Worm (Caenorhabditis elegans) whole organism, late embryonic: ENCODE measurements around the gene T05C1.1.

Source experiments
- C08G9.2 ChIP-seq: sonication (generic microtip); optimal IDR thresholded peaks from 2 replicates; lab custom pipeline; 2016; ENCODE audit warnings: mild to moderate bottlenecking, missing genetic modification characterization, moderate library complexity, missing compliant biosample characterization
- C38D4.7 ChIP-seq: fragments of 200-800 bp; sonication (Bioruptor generic); optimal IDR thresholded peaks from 2 replicates; lab custom pipeline; 2018; ENCODE audit warnings: mild to moderate bottlenecking, missing genetic modification characterization, moderate library complexity, missing compliant biosample characterization
- F13H6.1 ChIP-seq: sonication (generic microtip); optimal IDR thresholded peaks from 2 replicates; lab custom pipeline; 2016; ENCODE audit warnings: missing genetic modification characterization, missing compliant biosample characterization
- K02D7.2 ChIP-seq: sonication (generic microtip); optimal IDR thresholded peaks from 2 replicates; lab custom pipeline; 2017; ENCODE audit warnings: mild to moderate bottlenecking, missing genetic modification characterization, missing compliant biosample characterization
- T23F11.4 ChIP-seq: fragments of 200-800 bp; sonication (Bioruptor generic); optimal IDR thresholded peaks from 2 replicates; lab custom pipeline; 2018; ENCODE audit warnings: mild to moderate bottlenecking, missing genetic modification characterization, missing compliant biosample characterization
- Y22D7AL.16 ChIP-seq: sonication (generic microtip); optimal IDR thresholded peaks from 2 replicates; lab custom pipeline; 2016; ENCODE audit warnings: missing genetic modification characterization, missing compliant biosample characterization
- ahr-1 ChIP-seq: sonication (generic microtip); optimal IDR thresholded peaks from 2 replicates; lab custom pipeline; 2016; ENCODE audit warnings: missing genetic modification characterization, missing compliant biosample characterization
- ceh-14 ChIP-seq: sonication (generic microtip); optimal IDR thresholded peaks from 2 replicates; lab custom pipeline; 2016; ENCODE audit warnings: missing genotype, missing genetic modification characterization, missing compliant biosample characterization
- ceh-24 ChIP-seq: sonication (generic microtip); optimal IDR thresholded peaks from 2 replicates; lab custom pipeline; 2016; ENCODE audit warnings: mild to moderate bottlenecking, missing genetic modification characterization, missing compliant biosample characterization
- ceh-30 ChIP-seq: fragments of 150-350 bp; optimal IDR thresholded peaks from 2 replicates; lab custom pipeline; 2014; ENCODE audit warnings: missing biosample characterization, missing genetic modification characterization
- ceh-34 ChIP-seq: sonication (generic microtip); optimal IDR thresholded peaks from 2 replicates; lab custom pipeline; 2016; ENCODE audit warnings: mild to moderate bottlenecking, missing genetic modification characterization, missing compliant biosample characterization
- ceh-48 ChIP-seq: sonication (generic microtip); optimal IDR thresholded peaks from 2 replicates; lab custom pipeline; 2016; ENCODE audit warnings: missing genetic modification characterization, inconsistent platforms, missing compliant biosample characterization
- ceh-6 ChIP-seq: fragments of 200-800 bp; sonication (Bioruptor generic); optimal IDR thresholded peaks from 2 replicates; lab custom pipeline; 2018; ENCODE audit warnings: mild to moderate bottlenecking, missing genetic modification characterization, missing compliant biosample characterization
- ceh-9 ChIP-seq: sonication (generic microtip); optimal IDR thresholded peaks from 2 replicates; lab custom pipeline; 2016; ENCODE audit warnings: mild to moderate bottlenecking, missing genetic modification characterization, inconsistent platforms, missing compliant biosample characterization
- che-1 ChIP-seq: sonication (generic microtip); optimal IDR thresholded peaks from 2 replicates; lab custom pipeline; 2016; ENCODE audit warnings: mild to moderate bottlenecking, missing genetic modification characterization, missing compliant biosample characterization
- elt-2 ChIP-seq: sonication (generic microtip); optimal IDR thresholded peaks from 2 replicates; lab custom pipeline; 2016; ENCODE audit warnings: missing genetic modification reagents, missing genetic modification characterization, missing compliant biosample characterization
- elt-4 ChIP-seq: sonication (generic microtip); optimal IDR thresholded peaks from 2 replicates; lab custom pipeline; 2016; ENCODE audit warnings: missing genetic modification characterization, missing compliant biosample characterization
- fax-1 ChIP-seq: sonication (generic microtip); optimal IDR thresholded peaks from 2 replicates; lab custom pipeline; 2016; ENCODE audit warnings: missing genotype, missing genetic modification characterization, missing compliant biosample characterization
- hlh-30 ChIP-seq: sonication (generic microtip); optimal IDR thresholded peaks from 2 replicates; lab custom pipeline; 2017; ENCODE audit warnings: antibody characterized with exemption, missing genetic modification characterization, missing compliant biosample characterization; ENCODE audit not compliant: insufficient read depth
- hlh-6 ChIP-seq: sonication (generic microtip); optimal IDR thresholded peaks from 2 replicates; lab custom pipeline; 2016; ENCODE audit warnings: missing genotype, missing genetic modification characterization, missing compliant biosample characterization
- nfya-1 ChIP-seq: sonication (generic microtip); optimal IDR thresholded peaks from 2 replicates; lab custom pipeline; 2017; ENCODE audit warnings: missing genetic modification characterization, mild to moderate bottlenecking, missing compliant biosample characterization, antibody characterized with exemption, moderate library complexity
- nhr-11 ChIP-seq: fragments of 150-350 bp; optimal IDR thresholded peaks from 2 replicates; lab custom pipeline; 2014; ENCODE audit warnings: missing biosample characterization, missing genetic modification characterization
- npax-4 ChIP-seq: sonication (generic microtip); optimal IDR thresholded peaks from 2 replicates; lab custom pipeline; 2016; ENCODE audit warnings: missing genetic modification characterization, missing compliant biosample characterization
- odd-2 ChIP-seq: sonication (generic microtip); optimal IDR thresholded peaks from 2 replicates; lab custom pipeline; 2017; ENCODE audit warnings: antibody characterized with exemption, mild to moderate bottlenecking, missing genetic modification characterization, missing compliant biosample characterization
- pha-4 ChIP-seq: fragments of 150-350 bp; optimal IDR thresholded peaks from 2 replicates; lab custom pipeline; 2018; ENCODE audit warnings: missing biosample characterization, missing genetic modification reagents, missing genetic modification characterization
- pqm-1 ChIP-seq: sonication (generic microtip); optimal IDR thresholded peaks from 2 replicates; lab custom pipeline; 2016; ENCODE audit warnings: missing genetic modification characterization, missing compliant biosample characterization
- pros-1 ChIP-seq: fragments of 150-350 bp; optimal IDR thresholded peaks from 2 replicates; lab custom pipeline; 2014; ENCODE audit warnings: missing biosample characterization, missing genetic modification reagents, missing genetic modification characterization
- rnt-1 ChIP-seq: sonication (generic microtip); optimal IDR thresholded peaks from 2 replicates; lab custom pipeline; 2016; ENCODE audit warnings: missing genetic modification characterization, missing compliant biosample characterization
- sdc-2 ChIP-seq: sonication (generic microtip); optimal IDR thresholded peaks from 2 replicates; lab custom pipeline; 2016; ENCODE audit warnings: missing genotype, missing genetic modification characterization, missing compliant biosample characterization
- sox-2 ChIP-seq: fragments of 200-800 bp; sonication (Bioruptor generic); IDR thresholded peaks from 2 replicates; pipeline ENCODE4 v1.3.6; 2022; ENCODE audit warnings: missing genetic modification reagents, missing genetic modification characterization, missing compliant biosample characterization
- sox-4 ChIP-seq: sonication (generic microtip); optimal IDR thresholded peaks from 2 replicates; lab custom pipeline; 2017; ENCODE audit warnings: mild to moderate bottlenecking, missing genetic modification characterization, inconsistent platforms, missing compliant biosample characterization
- syd-9 ChIP-seq: sonication (generic microtip); optimal IDR thresholded peaks from 2 replicates; lab custom pipeline; 2016; ENCODE audit warnings: mild to moderate bottlenecking, missing genetic modification characterization, moderate library complexity, missing compliant biosample characterization
- tbx-7 ChIP-seq: sonication (generic microtip); optimal IDR thresholded peaks from 2 replicates; lab custom pipeline; 2016; ENCODE audit warnings: missing genotype, missing genetic modification characterization, missing compliant biosample characterization
- ttx-3 ChIP-seq: sonication (generic microtip); optimal IDR thresholded peaks from 2 replicates; lab custom pipeline; 2016; ENCODE audit warnings: missing genetic modification reagents, missing genetic modification characterization, missing compliant biosample characterization
- unc-55 ChIP-seq: sonication (generic microtip); optimal IDR thresholded peaks from 2 replicates; lab custom pipeline; 2017; ENCODE audit warnings: missing biosample characterization, missing genetic modification reagents, missing genetic modification characterization
- unc-86 ChIP-seq: sonication (generic microtip); optimal IDR thresholded peaks from 2 replicates; lab custom pipeline; 2016; ENCODE audit warnings: missing genetic modification characterization, missing compliant biosample characterization
- zip-5 ChIP-seq: sonication (generic microtip); optimal IDR thresholded peaks from 2 replicates; lab custom pipeline; 2016; ENCODE audit warnings: missing genetic modification characterization, missing compliant biosample characterization
- ztf-16 ChIP-seq: sonication (generic microtip); optimal IDR thresholded peaks from 2 replicates; lab custom pipeline; 2017; ENCODE audit warnings: missing genetic modification characterization, missing compliant biosample characterization

Gene T05C1.1

DNA sequence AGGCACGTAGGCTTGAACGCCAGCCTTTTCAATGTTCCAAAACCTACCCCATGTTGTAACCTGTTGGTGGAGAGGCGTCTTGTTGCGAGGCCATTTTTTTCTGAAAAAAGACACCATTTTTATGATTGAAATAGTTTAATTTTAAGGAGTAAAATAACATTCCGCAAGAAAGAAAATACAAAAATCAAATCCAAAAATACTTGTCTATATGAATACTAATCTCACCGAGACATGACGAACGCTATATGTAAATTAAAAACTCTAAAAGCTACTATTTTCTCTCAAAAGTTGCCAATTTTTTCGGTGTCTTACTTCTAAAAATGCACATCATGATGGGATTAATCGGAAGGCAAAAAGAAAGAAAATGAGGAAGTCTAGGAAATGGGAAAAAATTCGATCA, 3.6 kb downstream of the T05C1.1 start, which contains the start of gene T05C1.2:
T05C1.2 (minus strand) TSS at position 101 of the 400 bp plus-strand sequence.
- TF ChIP-seq ceh-9 (tag; lab: Kevin White, UChicago) = no peak
- TF ChIP-seq ceh-30 = no peak
- TF ChIP-seq pha-4 (tag; lab: Kevin White, UChicago) = no peak
- TF ChIP-seq fax-1 = no peak
- TF ChIP-seq F13H6.1 = no peak
- TF ChIP-seq nfya-1 = no peak

DNA sequence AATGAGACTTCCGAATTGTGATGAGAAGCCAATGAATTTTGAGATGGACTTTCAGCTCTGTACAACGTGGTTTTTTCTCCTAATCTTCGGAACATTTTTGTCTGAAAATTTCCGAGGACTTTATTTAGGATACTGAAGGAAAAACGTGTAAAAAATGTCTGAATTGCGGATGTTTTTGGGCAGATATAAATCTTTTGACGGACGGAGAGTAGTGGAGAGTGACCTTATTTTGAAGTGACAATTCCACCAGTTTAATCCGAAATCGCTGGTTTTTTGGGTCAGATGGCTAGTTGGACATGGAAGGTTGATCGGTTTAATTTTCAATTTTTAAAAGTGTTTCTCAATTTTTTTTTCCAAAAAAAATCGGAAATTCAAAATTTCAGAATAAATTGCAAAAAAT, 10.9 kb downstream of the T05C1.1 start, which contains the start of gene T05C1.3:
T05C1.3 (minus strand) TSS at position 101 of the 400 bp plus-strand sequence.
- no peak for TF ChIP-seq pros-1 (tag; lab: Kevin White, UChicago)
- TF ChIP-seq ceh-6 = no peak
- TF ChIP-seq sox-4 = no peak
- TF ChIP-seq nhr-11 (tag; lab: Kevin White, UChicago) = no peak
- no peak for TF ChIP-seq T23F11.4 (GFP tag; lab: Kevin White, UChicago)
- TF ChIP-seq ceh-24 = no peak
- TF ChIP-seq pqm-1 (tag; lab: Kevin White, UChicago) = no peak
- TF ChIP-seq ceh-14 (tag; lab: Kevin White, UChicago) = no peak
- no peak for TF ChIP-seq Y22D7AL.16 (tag; lab: Kevin White, UChicago)
- TF ChIP-seq odd-2 = no peak
- no peak for TF ChIP-seq K02D7.2 (tag; lab: Kevin White, UChicago)
- TF ChIP-seq zip-5 = no peak
- no peak for TF ChIP-seq che-1 (tag; lab: Kevin White, UChicago)
- no peak for TF ChIP-seq elt-2 (tag; lab: Kevin White, UChicago)
- no peak for TF ChIP-seq sox-2 (GFP tag; lab: Robert Waterston, UW)
- no peak for TF ChIP-seq F13H6.1
- TF ChIP-seq tbx-7 (tag; lab: Kevin White, UChicago) = no peak
- TF ChIP-seq pha-4 (tag; lab: Kevin White, UChicago) = no peak
- no peak for TF ChIP-seq ceh-48 (tag; lab: Kevin White, UChicago)
- TF ChIP-seq syd-9 (tag; lab: Kevin White, UChicago) = no peak
- TF ChIP-seq, all 69 proteins: peak for 0

DNA sequence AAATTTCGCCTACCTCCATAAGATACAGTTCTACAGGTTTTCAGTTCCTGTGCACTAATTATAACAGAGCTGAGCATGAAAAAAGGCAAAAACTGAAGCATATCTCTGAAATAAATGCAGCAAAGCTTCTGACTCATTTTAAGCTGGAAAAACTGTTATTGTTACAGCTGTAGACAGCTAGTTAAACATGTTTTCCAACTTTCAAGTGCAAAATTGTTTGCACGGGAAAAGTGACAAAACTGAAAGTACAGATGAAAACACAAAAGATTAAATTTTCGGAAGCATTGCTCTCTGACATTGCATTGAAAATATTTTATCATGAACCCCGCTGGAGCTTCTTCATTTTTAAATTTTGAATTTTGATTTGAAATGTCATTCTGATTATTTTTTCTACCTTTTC, 12.3 kb downstream of the T05C1.1 start, which contains the start of gene T05C1.5:
T05C1.5 (minus strand) TSS at position 101 of the 400 bp plus-strand sequence.
- TF ChIP-seq rnt-1 (no peak), che-1 (tag; lab: Kevin White, UChicago) (no peak), pros-1 (tag; lab: Kevin White, UChicago) (no peak), sdc-2 (tag; lab: Kevin White, UChicago) (no peak), ahr-1 (tag; lab: Kevin White, UChicago) (no peak), hlh-6 (tag; lab: Kevin White, UChicago) (no peak), unc-55 (no peak), C08G9.2 (tag; lab: Kevin White, UChicago) (no peak), ceh-34 (tag; lab: Kevin White, UChicago) (no peak), ttx-3 (tag; lab: Kevin White, UChicago) (no peak), C38D4.7 (GFP tag; lab: Kevin White, UChicago) (no peak), pqm-1 (tag; lab: Kevin White, UChicago) (no peak), ceh-6 (no peak), hlh-30 (tag; lab: Kevin White, UChicago) (no peak), unc-86 (tag; lab: Kevin White, UChicago) (no peak), npax-4 (tag; lab: Kevin White, UChicago) (no peak), elt-4 (tag; lab: Kevin White, UChicago) (no peak), syd-9 (tag; lab: Kevin White, UChicago) (no peak), ztf-16 (tag; lab: Kevin White, UChicago) (no peak)
- TF ChIP-seq, all 69 proteins: peak for 0
